Fruit fly (Drosophila melanogaster) whole organism, wandering third instar larva: ENCODE data around the gene Pde6.

Experiments
- CG32264 ChIP-seq: fragments of 200-800 bp; sonication (Bioruptor generic); optimal IDR thresholded peaks from 2 replicates; lab custom pipeline; 2016; ENCODE audit warnings: missing biosample characterization, missing genetic modification characterization
- Dfd ChIP-seq: fragments of >200 bp; optimal IDR thresholded peaks from 2 replicates; lab custom pipeline; 2017; ENCODE audit warnings: missing biosample characterization, missing genetic modification characterization
- Dif ChIP-seq: fragments of 200-275, 200-300 bp; sonication (Bioruptor generic); optimal IDR thresholded peaks from 2 replicates; lab custom pipeline; 2018; ENCODE audit warnings: missing biosample characterization, missing genetic modification characterization; ENCODE audit not compliant: partially characterized antibody
- Jra ChIP-seq: sonication (Bioruptor generic); optimal IDR thresholded peaks from 2 replicates; lab custom pipeline; 2016; ENCODE audit warnings: missing biosample characterization, missing genetic modification characterization
- Mio ChIP-seq: sonication (Bioruptor generic); optimal IDR thresholded peaks from 2 replicates; lab custom pipeline; 2016; ENCODE audit warnings: missing biosample characterization, missing genetic modification characterization
- Myc ChIP-seq: fragments of >200 bp; optimal IDR thresholded peaks from 2 replicates; lab custom pipeline; 2017
- OdsH ChIP-seq: fragments of 200-800 bp; sonication (Bioruptor generic); optimal IDR thresholded peaks from 2 replicates; lab custom pipeline; 2016; ENCODE audit warnings: missing biosample characterization, mild to moderate bottlenecking, missing genetic modification characterization
- dmrt93B ChIP-seq: fragments of 200-800 bp; sonication (Bioruptor generic); optimal IDR thresholded peaks from 2 replicates; lab custom pipeline; 2018; ENCODE audit warnings: missing biosample characterization, mild to moderate bottlenecking, missing genetic modification characterization
- pan ChIP-seq: fragments of >200 bp; optimal IDR thresholded peaks from 2 replicates; lab custom pipeline; 2017
- usp ChIP-seq: fragments of >200 bp; optimal IDR thresholded peaks from 2 replicates; lab custom pipeline; 2017; ENCODE audit warnings: missing biosample characterization, missing genetic modification characterization

DNA sequence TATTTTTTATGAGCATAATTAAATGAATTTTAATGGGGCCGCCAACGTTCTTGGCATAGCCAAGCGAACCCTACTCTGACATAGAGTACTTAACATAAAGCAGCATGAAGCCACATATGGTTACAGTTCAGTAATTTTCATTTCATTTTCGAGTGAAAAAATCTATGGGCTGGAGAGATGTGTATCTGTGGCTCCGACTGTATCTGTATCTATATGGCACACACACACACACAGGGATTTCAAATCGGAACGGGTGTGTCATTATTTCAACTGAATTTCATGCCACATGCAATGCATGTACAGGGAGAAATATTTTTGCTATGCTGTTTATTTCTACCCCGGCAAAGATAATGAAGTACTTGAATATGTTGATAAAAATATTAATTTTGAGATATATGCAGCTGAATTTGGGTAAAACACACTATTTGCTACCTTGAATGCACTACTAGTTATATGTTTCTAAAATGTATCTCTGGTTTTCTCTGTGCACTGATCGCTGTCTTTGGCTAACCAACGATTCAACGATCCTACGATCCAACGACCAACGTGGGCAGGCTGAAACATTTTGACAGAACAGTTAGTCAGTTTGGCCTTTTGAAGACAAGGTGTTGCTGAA lies 90.8 kb downstream of the Pde6 start:
- TF ChIP-seq Dfd (no peak), CG32264 (GFP tag; lab: Kevin White, UChicago) (no peak), Mio (GFP tag; lab: Kevin White, UChicago) (no peak), OdsH (GFP tag; lab: Kevin White, UChicago) (no peak), Dif (GFP tag; lab: Kevin White, UChicago) (no peak), usp (GFP tag; lab: Kevin White, UChicago) (no peak), Myc (lab: Kevin White, UChicago) (no peak), pan (no peak), Jra (no peak), dmrt93B (GFP tag; lab: Kevin White, UChicago) (no peak)
